Fruit fly (Drosophila melanogaster) whole organism, embryonic: ENCODE data around the gene CG11629.

Experiments used
- Adf1 ChIP-seq: fragments of 200-800 bp; sonication (Bioruptor generic); IDR thresholded peaks from 2 replicates; pipeline ENCODE4 v1.3.6; 2022; ENCODE audit warnings: missing biosample characterization, missing genetic modification characterization
- B-H1 ChIP-seq: fragments of 200-800 bp; sonication (Bioruptor generic); IDR thresholded peaks from 3 replicates; pipeline ENCODE4 v1.3.6; 2022; ENCODE audit warnings: missing biosample characterization, missing genetic modification characterization
- CG11456 ChIP-seq: fragments of 200-800 bp; sonication (Bioruptor generic); IDR thresholded peaks from 3 replicates; pipeline ENCODE4 v1.3.6; 2022; ENCODE audit warnings: missing biosample characterization, missing genetic modification characterization
- CG14710 ChIP-seq: fragments of 200-800 bp; sonication (Bioruptor generic); optimal IDR thresholded peaks from 3 replicates; lab custom pipeline; 2019; ENCODE audit warnings: missing biosample characterization, mild to moderate bottlenecking, missing genetic modification characterization, moderate library complexity
- CG15073 ChIP-seq: fragments of 200-800 bp; sonication (Bioruptor generic); optimal IDR thresholded peaks from 2 replicates; lab custom pipeline; 2016; ENCODE audit warnings: missing biosample characterization, missing genetic modification characterization
- CG15514 ChIP-seq: fragments of 200-800 bp; sonication (Bioruptor generic); optimal IDR thresholded peaks from 3 replicates; lab custom pipeline; 2017; ENCODE audit warnings: missing biosample characterization, missing genetic modification characterization, mild to moderate bottlenecking, moderate library complexity, missing genetic modification reagents
- CG2712 ChIP-seq: fragments of 200-800 bp; optimal IDR thresholded peaks from 3 replicates; lab custom pipeline; 2019; ENCODE audit warnings: missing biosample characterization, mild to moderate bottlenecking, missing genetic modification characterization, moderate library complexity
- CG2875 ChIP-seq: fragments of 200-800 bp; sonication (Bioruptor generic); optimal IDR thresholded peaks from 2 replicates; lab custom pipeline; 2017; ENCODE audit warnings: missing biosample characterization, mild to moderate bottlenecking, missing genetic modification characterization, missing genetic modification reagents
- CG31441 ChIP-seq: fragments of 200-800 bp; sonication (Bioruptor generic); IDR thresholded peaks from 2 replicates; pipeline ENCODE4 v1.3.6; 2022; ENCODE audit warnings: missing biosample characterization, missing genetic modification characterization
- CG34376 ChIP-seq: fragments of 200-800 bp; sonication (Bioruptor generic); optimal IDR thresholded peaks from 2 replicates; lab custom pipeline; 2018; ENCODE audit warnings: missing biosample characterization, mild to moderate bottlenecking, missing genetic modification characterization
- CG42726 ChIP-seq: fragments of 200-800 bp; sonication (Bioruptor generic); IDR thresholded peaks from 2 replicates; pipeline ENCODE4 v1.3.6; 2022; ENCODE audit warnings: missing biosample characterization, missing genetic modification characterization; ENCODE audit not compliant: partially characterized antibody
- CG4282 ChIP-seq: fragments of 200-800 bp; sonication (Bioruptor generic); optimal IDR thresholded peaks from 2 replicates; lab custom pipeline; 2016; ENCODE audit warnings: missing biosample characterization, missing genetic modification characterization
- CG4360 ChIP-seq: fragments of 200-800 bp; sonication (Bioruptor generic); IDR thresholded peaks from 2 replicates; pipeline ENCODE4 v1.3.6; 2022; ENCODE audit warnings: missing biosample characterization, missing genetic modification characterization
- CG4820 ChIP-seq: fragments of 200-800 bp; sonication (Bioruptor generic); optimal IDR thresholded peaks from 3 replicates; lab custom pipeline; 2016; ENCODE audit warnings: missing biosample characterization, missing genetic modification characterization
- CG8281 ChIP-seq: fragments of 200-800 bp; sonication (Bioruptor generic); optimal IDR thresholded peaks from 2 replicates; lab custom pipeline; 2018; ENCODE audit warnings: missing biosample characterization, mild to moderate bottlenecking, missing genetic modification characterization, moderate library complexity
- CG9876 ChIP-seq: fragments of 200-800 bp; sonication (Bioruptor generic); optimal IDR thresholded peaks from 2 replicates; lab custom pipeline; 2016; ENCODE audit warnings: missing biosample characterization, missing genetic modification characterization
- CoRest ChIP-seq: fragments of 200-800 bp; sonication (Bioruptor generic); optimal IDR thresholded peaks from 3 replicates; lab custom pipeline; 2018; ENCODE audit warnings: missing biosample characterization, mild to moderate bottlenecking, missing genetic modification characterization, moderate library complexity
- Dip2 ChIP-seq: fragments of 200-800 bp; sonication (Bioruptor generic); IDR thresholded peaks from 2 replicates; pipeline ENCODE4 v1.3.6; 2022; ENCODE audit warnings: missing biosample characterization, missing genetic modification characterization
- Dip3 ChIP-seq: fragments of 200-800 bp; sonication (Bioruptor generic); optimal IDR thresholded peaks from 3 replicates; lab custom pipeline; 2016; ENCODE audit warnings: missing biosample characterization, missing genetic modification characterization
- Hr78 ChIP-seq, 2 experiments: fragments of 200-800 bp in 1 of 2; fragments of >200 bp in 1 of 2; sonication (Bioruptor generic) in 1 of 2; optimal IDR thresholded peaks; 2 replicates each; lab custom pipeline; 2017 to 2019; ENCODE audit warnings: missing biosample characterization in 2 of 2, missing genetic modification characterization in 2 of 2, mild to moderate bottlenecking in 1 of 2, moderate library complexity in 1 of 2
- Nf-YB ChIP-seq: fragments of 200-800 bp; sonication (Bioruptor generic); optimal IDR thresholded peaks from 3 replicates; lab custom pipeline; 2019; ENCODE audit warnings: missing biosample characterization, mild to moderate bottlenecking, missing genetic modification characterization, moderate library complexity
- Optix ChIP-seq: fragments of 200-800 bp; sonication (Bioruptor generic); IDR thresholded peaks from 3 replicates; pipeline ENCODE4 v1.3.6; 2022; ENCODE audit warnings: missing biosample characterization, missing genetic modification characterization
- Sox100B ChIP-seq: fragments of 200-800 bp; sonication (Bioruptor generic); optimal IDR thresholded peaks from 3 replicates; lab custom pipeline; 2018; ENCODE audit warnings: missing biosample characterization, mild to moderate bottlenecking, missing genetic modification characterization
- ase ChIP-seq: fragments of 200-800 bp; sonication (Bioruptor generic); IDR thresholded peaks from 3 replicates; pipeline ENCODE4 v1.3.6; 2022; ENCODE audit warnings: missing biosample characterization, missing genetic modification characterization
- cas ChIP-seq: fragments of 200-800 bp; sonication (Bioruptor generic); IDR thresholded peaks from 2 replicates; pipeline ENCODE4 v1.3.6; 2022; ENCODE audit warnings: missing biosample characterization, missing genetic modification characterization
- chif ChIP-seq, 2 experiments: fragments of 200-800 bp; sonication (Bioruptor generic); optimal IDR thresholded peaks; 3 replicates each; lab custom pipeline; 2016; ENCODE audit warnings: missing biosample characterization in 2 of 2, missing genetic modification characterization in 2 of 2
- corto ChIP-seq: fragments of 200-800 bp; sonication (Bioruptor generic); optimal IDR thresholded peaks from 2 replicates; lab custom pipeline; 2016; ENCODE audit warnings: missing biosample characterization, mild to moderate bottlenecking, missing genetic modification characterization, moderate library complexity
- croc ChIP-seq: fragments of 200-800 bp; sonication (Bioruptor generic); conservative IDR thresholded peaks from 3 replicates; pipeline ENCODE4 v1.3.6; 2022; ENCODE audit warnings: missing biosample characterization, missing genetic modification characterization
- dm ChIP-seq: fragments of 200-800 bp; sonication (Bioruptor generic); optimal IDR thresholded peaks from 3 replicates; lab custom pipeline; 2016; ENCODE audit warnings: missing biosample characterization, missing genetic modification characterization
- fd64A ChIP-seq: fragments of 200-800 bp; sonication (Bioruptor generic); optimal IDR thresholded peaks from 3 replicates; lab custom pipeline; 2018; ENCODE audit warnings: missing biosample characterization, mild to moderate bottlenecking, missing genetic modification characterization
- grau ChIP-seq: fragments of 200-800 bp; optimal IDR thresholded peaks from 3 replicates; lab custom pipeline; 2019; ENCODE audit warnings: missing biosample characterization, mild to moderate bottlenecking, missing genetic modification characterization, moderate library complexity
- gsb ChIP-seq: fragments of 200-800 bp; sonication (Bioruptor generic); IDR thresholded peaks from 2 replicates; pipeline ENCODE4 v1.3.6; 2022; ENCODE audit warnings: missing biosample characterization, missing genetic modification characterization
- gt ChIP-seq: fragments of 200-800 bp; sonication (Bioruptor generic); IDR thresholded peaks from 2 replicates; pipeline ENCODE4 v1.3.6; 2022; ENCODE audit warnings: missing biosample characterization, missing genetic modification characterization
- jigr1 ChIP-seq: fragments of 200-800 bp; sonication (Bioruptor generic); IDR thresholded peaks from 3 replicates; pipeline ENCODE4 v1.3.6; 2022; ENCODE audit warnings: missing biosample characterization, missing genetic modification characterization
- kni ChIP-seq: fragments of 200-800 bp; sonication (Bioruptor generic); optimal IDR thresholded peaks from 3 replicates; lab custom pipeline; 2017; ENCODE audit warnings: mild to moderate bottlenecking, missing biosample characterization, missing genetic modification reagents, missing genetic modification characterization
- lab ChIP-seq: fragments of 200-800 bp; sonication (Bioruptor generic); optimal IDR thresholded peaks from 3 replicates; lab custom pipeline; 2017; ENCODE audit warnings: missing biosample characterization, missing genetic modification characterization, mild to moderate bottlenecking, moderate library complexity, missing genetic modification reagents
- mam ChIP-seq: fragments of 200-800 bp; sonication (Bioruptor generic); optimal IDR thresholded peaks from 3 replicates; lab custom pipeline; 2016; ENCODE audit warnings: missing biosample characterization, missing genetic modification characterization
- nerfin-1 ChIP-seq: fragments of 200-800 bp; sonication (Bioruptor generic); optimal IDR thresholded peaks from 3 replicates; lab custom pipeline; 2019; ENCODE audit warnings: missing biosample characterization, mild to moderate bottlenecking, missing genetic modification characterization, moderate library complexity
- ranshi ChIP-seq: fragments of 200-800 bp; sonication (Bioruptor generic); IDR thresholded peaks from 2 replicates; pipeline ENCODE4 v1.3.6; 2022; ENCODE audit warnings: missing biosample characterization, missing genetic modification characterization
- seq ChIP-seq: fragments of 200-800 bp; sonication (Bioruptor generic); IDR thresholded peaks from 2 replicates; pipeline ENCODE4 v1.3.6; 2022; ENCODE audit warnings: missing biosample characterization, missing genetic modification characterization
- slbo ChIP-seq: fragments of 200-800 bp; sonication (Bioruptor generic); IDR thresholded peaks from 2 replicates; pipeline ENCODE4 v1.3.6; 2022; ENCODE audit warnings: missing biosample characterization, missing genetic modification characterization
- ssp ChIP-seq: fragments of 200-800 bp; sonication (Bioruptor generic); IDR thresholded peaks from 2 replicates; pipeline ENCODE4 v1.3.6; 2022; ENCODE audit warnings: missing biosample characterization, missing genetic modification characterization
- tap ChIP-seq: fragments of 200-800 bp; optimal IDR thresholded peaks from 3 replicates; lab custom pipeline; 2019; ENCODE audit warnings: missing biosample characterization, mild to moderate bottlenecking, missing genetic modification characterization, moderate library complexity
- tin ChIP-seq: fragments of 200-800 bp; sonication (Bioruptor generic); optimal IDR thresholded peaks from 3 replicates; lab custom pipeline; 2016; ENCODE audit warnings: missing biosample characterization, missing genetic modification characterization
- usp ChIP-seq: fragments of >200 bp; optimal IDR thresholded peaks from 2 replicates; lab custom pipeline; 2017; ENCODE audit warnings: missing biosample characterization, missing genetic modification characterization
- vvl ChIP-seq: fragments of 200-800 bp; sonication (Bioruptor generic); IDR thresholded peaks from 2 replicates; pipeline ENCODE4 v1.3.6; 2022; ENCODE audit warnings: missing biosample characterization, missing genetic modification characterization
- z ChIP-seq: fragments of 200-800 bp; sonication (Bioruptor generic); IDR thresholded peaks from 3 replicates; pipeline ENCODE4 v1.3.6; 2022; ENCODE audit warnings: missing biosample characterization, missing genetic modification characterization
- zf30C ChIP-seq: fragments of 200-800 bp; sonication (Bioruptor generic); optimal IDR thresholded peaks from 3 replicates; lab custom pipeline; 2018; ENCODE audit warnings: missing biosample characterization, mild to moderate bottlenecking, missing genetic modification characterization

CG11629 gene

dm6 chr2L:21867040-21867981 lies 30.8 kb downstream of the CG11629 start (continued):
- peak; percentile 82 for TF ChIP-seq B-H1 (GFP tag; lab: Robert Waterston, UW)
- peak; percentile 64 for TF ChIP-seq Nf-YB (GFP tag; lab: Kevin White, UChicago)
- peak; percentile 77 for TF ChIP-seq gsb (GFP tag; lab: Robert Waterston, UW)
- peak; percentile 92 for TF ChIP-seq CG4820 (GFP tag; lab: Kevin White, UChicago)
- TF ChIP-seq slbo: peak; percentile 91
- peak; percentile 91 for TF ChIP-seq CG2875
- peak; percentile 91 for TF ChIP-seq tap (tag; lab: Kevin White, UChicago)
- peak; percentile 18 for TF ChIP-seq CG15073 (GFP tag; lab: Kevin White, UChicago)
- no peak for TF ChIP-seq corto (GFP tag; lab: Kevin White, UChicago)
- peak; percentile 54; the same call in 1 of the 2 replicates for TF ChIP-seq CG4360 (GFP tag; lab: Robert Waterston, UW)
- peak; percentile 94 for TF ChIP-seq CoRest (tag; lab: Kevin White, UChicago)
- peak in 1 of 2 experiments; percentile 75 for TF ChIP-seq Hr78 (GFP tag; optimal IDR thresholded peaks at IDR 0.05; lab: Kevin White, UChicago)
- TF ChIP-seq vvl (GFP tag; lab: Robert Waterston, UW): peak; percentile 96
- peak; percentile 78 for TF ChIP-seq seq (GFP tag; lab: Robert Waterston, UW)
- TF ChIP-seq tin (GFP tag; lab: Kevin White, UChicago): peak; percentile 89
- TF ChIP-seq CG14710 (tag; lab: Kevin White, UChicago): peak; percentile 91
- TF ChIP-seq CG11456 (GFP tag; lab: Robert Waterston, UW): peak; percentile 93
- peak; percentile 84 for TF ChIP-seq dm (GFP tag; lab: Kevin White, UChicago)
- no peak for TF ChIP-seq CG34376 (GFP tag; lab: Kevin White, UChicago)
- TF ChIP-seq usp (GFP tag; lab: Kevin White, UChicago): no peak
- TF ChIP-seq cas: peak; percentile 45; the same call in 1 of the 2 replicates
- TF ChIP-seq kni: peak; percentile 56
- TF ChIP-seq Dip2 (GFP tag; lab: Robert Waterston, UW): peak; percentile 45
- peak; percentile 93 for TF ChIP-seq croc
- TF ChIP-seq CG2712: peak; percentile 96
- TF ChIP-seq chif (GFP tag; optimal IDR thresholded peaks at IDR 0.05; lab: Kevin White, UChicago): peak; percentile 90 to 95
- TF ChIP-seq Optix: peak; percentile 94
- peak; percentile 49; the same call in 1 of the 2 replicates for TF ChIP-seq Adf1 (GFP tag; lab: Robert Waterston, UW)
- TF ChIP-seq grau: peak; percentile 92
- peak; percentile 71 for TF ChIP-seq CG8281
- peak; percentile 88 for TF ChIP-seq fd64A (GFP tag; lab: Kevin White, UChicago)
- peak; percentile 90 for TF ChIP-seq Dip3 (GFP tag; lab: Kevin White, UChicago)
- TF ChIP-seq gt (GFP tag; lab: Robert Waterston, UW): peak; percentile 80
- TF ChIP-seq CG31441 (GFP tag; lab: Robert Waterston, UW): peak; percentile 91
- peak; percentile 76 for TF ChIP-seq CG4282 (GFP tag; lab: Kevin White, UChicago)
- TF ChIP-seq jigr1: peak; percentile 84; the same call in 2 of the 3 replicates
- peak; percentile 85 for TF ChIP-seq CG9876
- peak; percentile 90 for TF ChIP-seq ase (GFP tag; lab: Robert Waterston, UW)
- no peak for TF ChIP-seq zf30C (GFP tag; lab: Kevin White, UChicago)
- TF ChIP-seq Sox100B (GFP tag; lab: Kevin White, UChicago): peak; percentile 89
- TF ChIP-seq ranshi (GFP tag; lab: Robert Waterston, UW): peak; percentile 92
- no peak for TF ChIP-seq CG42726 (GFP tag; lab: Robert Waterston, UW)
- TF ChIP-seq mam: peak; percentile 91
- TF ChIP-seq ssp (GFP tag; lab: Robert Waterston, UW): peak; percentile 80
- peak; percentile 90 for TF ChIP-seq lab
- peak; percentile 60 for TF ChIP-seq CG15514 (GFP tag; lab: Kevin White, UChicago)
- TF ChIP-seq z (GFP tag; lab: Robert Waterston, UW): 0 out of 3 replicates have a peak, but pooled peaks have one; percentile 33
- TF ChIP-seq nerfin-1 (tag; lab: Kevin White, UChicago): peak; percentile 88
